Worm (Caenorhabditis elegans) whole organism, L4/young adult: ENCODE measurements around the gene K08E4.3.

Source experiments
- W03F9.2 ChIP-seq: fragments of 150-350 bp; optimal IDR thresholded peaks from 2 replicates; lab custom pipeline; 2014; ENCODE audit warnings: missing biosample characterization, missing genetic modification characterization
- dao-5 ChIP-seq: sonication (generic microtip); optimal IDR thresholded peaks from 2 replicates; lab custom pipeline; 2016; ENCODE audit warnings: missing genotype, missing genetic modification characterization, moderate library complexity, missing compliant biosample characterization
- him-1 ChIP-seq: sonication (generic microtip); optimal IDR thresholded peaks from 2 replicates; lab custom pipeline; 2016; ENCODE audit warnings: missing genotype, missing genetic modification reagents, missing genetic modification characterization, missing compliant biosample characterization

- TF ChIP-seq him-1: no peak
- no peak for TF ChIP-seq dao-5 (tag; lab: Kevin White, UChicago)
- no peak for TF ChIP-seq W03F9.2
Measured at ce11 chrIV:12088898-12089297, 31.4 kb downstream of the K08E4.3 start.
